Worm (Caenorhabditis elegans) whole organism, young adult: ENCODE measurements around the gene Y73B6BL.37.

Experiments
- F23B12.7 ChIP-seq: sonication (generic microtip); optimal IDR thresholded peaks from 2 replicates; lab custom pipeline; 2017; ENCODE audit warnings: missing genetic modification characterization, mild to moderate bottlenecking, missing compliant biosample characterization, antibody characterized with exemption, moderate library complexity; ENCODE audit not compliant: insufficient read depth
- F33H1.4 ChIP-seq: fragments of 200-800 bp; sonication (Bioruptor generic); IDR thresholded peaks from 2 replicates; pipeline ENCODE4 v1.3.6; 2022; ENCODE audit warnings: missing genetic modification reagents, missing genetic modification characterization, missing compliant biosample characterization
- F39B2.1 ChIP-seq: fragments of 200-800 bp; sonication (Bioruptor generic); IDR thresholded peaks from 2 replicates; pipeline ENCODE4 v1.3.6; 2022; ENCODE audit warnings: missing genetic modification reagents, missing genetic modification characterization, missing compliant biosample characterization
- ceh-79 ChIP-seq: sonication (generic microtip); optimal IDR thresholded peaks from 2 replicates; lab custom pipeline; 2017; ENCODE audit warnings: mild to moderate bottlenecking, missing genetic modification characterization, missing compliant biosample characterization
- lir-1 ChIP-seq: fragments of 200-800 bp; sonication (Bioruptor generic); conservative IDR thresholded peaks from 2 replicates; pipeline ENCODE4 v1.3.6; 2022; ENCODE audit warnings: missing genetic modification reagents, missing genetic modification characterization, missing compliant biosample characterization
- nfya-1 ChIP-seq: sonication (generic microtip); optimal IDR thresholded peaks from 2 replicates; lab custom pipeline; 2017; ENCODE audit warnings: antibody characterized with exemption, missing compliant biosample characterization, missing genetic modification characterization, borderline replicate concordance; ENCODE audit not compliant: insufficient read depth
- pbrm-1 ChIP-seq: fragments of 200-800 bp; sonication (Bioruptor generic); IDR thresholded peaks from 2 replicates; pipeline ENCODE4 v1.3.6; 2022; ENCODE audit warnings: missing genetic modification reagents, missing genetic modification characterization, missing compliant biosample characterization
- unc-62 ChIP-seq: fragments of 150-350 bp; optimal IDR thresholded peaks from 2 replicates; lab custom pipeline; 2014; ENCODE audit warnings: missing biosample characterization, missing genetic modification reagents, missing genetic modification characterization

DNA sequence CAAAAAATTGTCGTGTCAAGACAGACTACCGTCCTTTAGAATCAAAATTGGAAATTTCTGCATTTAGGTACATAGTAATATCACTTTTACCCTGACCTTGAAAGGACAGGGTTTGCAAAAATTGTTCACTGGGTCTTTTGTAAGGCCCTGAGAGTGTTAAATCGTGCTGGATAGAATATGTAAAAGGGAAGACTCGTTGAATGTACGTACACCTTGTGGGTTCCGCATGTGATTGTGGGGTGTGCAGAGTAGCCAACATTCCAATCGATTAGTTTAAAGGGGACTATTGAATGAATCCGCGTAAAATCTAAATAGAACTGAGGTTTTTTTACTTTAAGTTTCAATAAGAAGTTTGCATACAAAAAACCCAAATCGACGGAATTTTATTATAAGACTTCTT is 26.6 kb upstream of the Y73B6BL.37 start:
- TF ChIP-seq unc-62 (GFP tag; lab: Kevin White, UChicago) = no peak
- no peak for TF ChIP-seq F23B12.7 (tag; lab: Kevin White, UChicago)
- TF ChIP-seq lir-1 (GFP tag; lab: Robert Waterston, UW) = no peak
- no peak for TF ChIP-seq F39B2.1 (GFP tag; lab: Robert Waterston, UW)
- TF ChIP-seq pbrm-1 = no peak
- no peak for TF ChIP-seq F33H1.4 (GFP tag; lab: Robert Waterston, UW)
- no peak for TF ChIP-seq ceh-79
- TF ChIP-seq nfya-1 (tag; lab: Kevin White, UChicago) = no peak
